Fruit fly (Drosophila melanogaster) whole organism, embryonic: ENCODE measurements around the gene CG31431.

Source experiments
- Asciz ChIP-seq: fragments of 200-800 bp; sonication (Bioruptor generic); optimal IDR thresholded peaks from 2 replicates; lab custom pipeline; 2017; ENCODE audit warnings: missing biosample characterization, mild to moderate bottlenecking, missing genetic modification characterization, missing genetic modification reagents
- CG10274 ChIP-seq: fragments of 200-800 bp; sonication (Bioruptor generic); optimal IDR thresholded peaks from 3 replicates; lab custom pipeline; 2017; ENCODE audit warnings: missing biosample characterization, mild to moderate bottlenecking, missing genetic modification characterization
- CG10321 ChIP-seq: fragments of 200-800 bp; sonication (Bioruptor generic); IDR thresholded peaks from 2 replicates; pipeline ENCODE4 v1.3.6; 2022; ENCODE audit warnings: missing biosample characterization, missing genetic modification characterization
- CG10959 ChIP-seq: fragments of 200-800 bp; sonication (Bioruptor generic); IDR thresholded peaks from 2 replicates; pipeline ENCODE4 v1.3.6; 2022; ENCODE audit warnings: missing biosample characterization, missing genetic modification characterization
- CG14710 ChIP-seq: fragments of 200-800 bp; sonication (Bioruptor generic); optimal IDR thresholded peaks from 3 replicates; lab custom pipeline; 2019; ENCODE audit warnings: missing biosample characterization, mild to moderate bottlenecking, missing genetic modification characterization, moderate library complexity
- CG15601 ChIP-seq: fragments of 200-800 bp; sonication (Bioruptor generic); optimal IDR thresholded peaks from 3 replicates; lab custom pipeline; 2019; ENCODE audit warnings: missing biosample characterization, mild to moderate bottlenecking, missing genetic modification characterization, moderate library complexity
- CG16813 ChIP-seq: fragments of 200-800 bp; sonication (Bioruptor generic); IDR thresholded peaks from 3 replicates; pipeline ENCODE4 v1.3.6; 2022; ENCODE audit warnings: missing biosample characterization, missing genetic modification characterization; ENCODE audit not compliant: partially characterized antibody
- CG2120 ChIP-seq: fragments of 200-800 bp; sonication (Bioruptor generic); optimal IDR thresholded peaks from 3 replicates; lab custom pipeline; 2016; ENCODE audit warnings: missing biosample characterization, missing genetic modification characterization
- CG2199 ChIP-seq: fragments of 200-800 bp; sonication (Bioruptor generic); IDR thresholded peaks from 3 replicates; pipeline ENCODE4 v1.3.6; 2022; ENCODE audit warnings: missing biosample characterization, missing genetic modification characterization
- CG2875 ChIP-seq: fragments of 200-800 bp; sonication (Bioruptor generic); optimal IDR thresholded peaks from 2 replicates; lab custom pipeline; 2017; ENCODE audit warnings: missing biosample characterization, mild to moderate bottlenecking, missing genetic modification characterization, missing genetic modification reagents
- CG3065 ChIP-seq: fragments of 200-800 bp; sonication (Bioruptor generic); optimal IDR thresholded peaks from 2 replicates; lab custom pipeline; 2016; ENCODE audit warnings: missing biosample characterization, missing genetic modification characterization
- CG3838 ChIP-seq: fragments of 200-800 bp; sonication (Bioruptor generic); optimal IDR thresholded peaks from 3 replicates; lab custom pipeline; 2016; ENCODE audit warnings: missing biosample characterization, missing genetic modification characterization
- CG4424 ChIP-seq: fragments of 200-800 bp; sonication (Bioruptor generic); optimal IDR thresholded peaks from 3 replicates; lab custom pipeline; 2016; ENCODE audit warnings: missing biosample characterization, missing genetic modification characterization
- CG5245 ChIP-seq: fragments of 200-800 bp; sonication (Bioruptor generic); optimal IDR thresholded peaks from 3 replicates; lab custom pipeline; 2016; ENCODE audit warnings: missing biosample characterization, missing genetic modification characterization
- CG6254 ChIP-seq: fragments of 200-800 bp; sonication (Bioruptor generic); optimal IDR thresholded peaks from 3 replicates; lab custom pipeline; 2017; ENCODE audit warnings: mild to moderate bottlenecking, missing biosample characterization, missing genetic modification reagents, missing genetic modification characterization
- CG7786 ChIP-seq: fragments of 200-800 bp; sonication (Bioruptor generic); optimal IDR thresholded peaks from 2 replicates; lab custom pipeline; 2016; ENCODE audit warnings: missing biosample characterization, missing genetic modification characterization
- CG8089 ChIP-seq: fragments of 200-800 bp; sonication (Bioruptor generic); optimal IDR thresholded peaks from 3 replicates; lab custom pipeline; 2016; ENCODE audit warnings: missing biosample characterization, missing genetic modification characterization
- CG8765 ChIP-seq: fragments of 200-800 bp; sonication (Bioruptor generic); IDR thresholded peaks from 2 replicates; pipeline ENCODE4 v1.3.6; 2022; ENCODE audit warnings: missing biosample characterization, missing genetic modification characterization
- CG9215 ChIP-seq: fragments of 200-800 bp; sonication (Bioruptor generic); IDR thresholded peaks from 2 replicates; pipeline ENCODE4 v1.3.6; 2022; ENCODE audit warnings: missing biosample characterization, missing genetic modification characterization
- Camta ChIP-seq: fragments of 200-800 bp; sonication (Bioruptor generic); optimal IDR thresholded peaks from 2 replicates; lab custom pipeline; 2016; ENCODE audit warnings: missing biosample characterization, missing genetic modification characterization
- Dll ChIP-seq: fragments of 200-800 bp; sonication (Bioruptor generic); IDR thresholded peaks from 4 replicates; pipeline ENCODE4 v1.3.6; 2022; ENCODE audit warnings: missing biosample characterization, missing genetic modification characterization; ENCODE audit not compliant: partially characterized antibody
- Elba2 ChIP-seq: fragments of 200-800 bp; sonication (Bioruptor generic); optimal IDR thresholded peaks from 3 replicates; lab custom pipeline; 2016; ENCODE audit warnings: missing biosample characterization, missing genetic modification characterization
- HLH54F ChIP-seq: fragments of 200-800 bp; sonication (Bioruptor generic); optimal IDR thresholded peaks from 3 replicates; lab custom pipeline; 2016; ENCODE audit warnings: missing biosample characterization, missing genetic modification characterization
- Hey ChIP-seq: fragments of 200-800 bp; sonication (Bioruptor generic); optimal IDR thresholded peaks from 3 replicates; lab custom pipeline; 2018; ENCODE audit warnings: missing biosample characterization, mild to moderate bottlenecking, missing genetic modification characterization
- Mes4 ChIP-seq: fragments of 200-800 bp; sonication (Bioruptor generic); optimal IDR thresholded peaks from 2 replicates; lab custom pipeline; 2016; ENCODE audit warnings: missing biosample characterization, missing genetic modification characterization
- Nf-YC ChIP-seq: fragments of 200-800 bp; optimal IDR thresholded peaks from 3 replicates; lab custom pipeline; 2019; ENCODE audit warnings: missing biosample characterization, mild to moderate bottlenecking, missing genetic modification characterization, moderate library complexity
- Scr ChIP-seq: fragments of 200-800 bp; sonication (Bioruptor generic); IDR thresholded peaks from 2 replicates; pipeline ENCODE4 v1.3.6; 2022; ENCODE audit warnings: missing biosample characterization, missing genetic modification characterization; ENCODE audit not compliant: partially characterized antibody
- TFAM ChIP-seq: fragments of 200-800 bp; sonication (Bioruptor generic); optimal IDR thresholded peaks from 2 replicates; lab custom pipeline; 2017; ENCODE audit warnings: missing biosample characterization, missing genetic modification characterization, inconsistent platforms
- al ChIP-seq: fragments of 200-800 bp; sonication (Bioruptor generic); IDR thresholded peaks from 2 replicates; pipeline ENCODE4 v1.3.6; 2022; ENCODE audit warnings: missing biosample characterization, missing genetic modification characterization
- bowl ChIP-seq: fragments of 200-800 bp; sonication (Bioruptor generic); IDR thresholded peaks from 2 replicates; pipeline ENCODE4 v1.3.6; 2022; ENCODE audit warnings: missing biosample characterization, missing genetic modification characterization
- dm ChIP-seq: fragments of 200-800 bp; sonication (Bioruptor generic); optimal IDR thresholded peaks from 3 replicates; lab custom pipeline; 2016; ENCODE audit warnings: missing biosample characterization, missing genetic modification characterization
- fd64A ChIP-seq: fragments of 200-800 bp; sonication (Bioruptor generic); optimal IDR thresholded peaks from 3 replicates; lab custom pipeline; 2018; ENCODE audit warnings: missing biosample characterization, mild to moderate bottlenecking, missing genetic modification characterization
- her ChIP-seq: fragments of 200-800 bp; sonication (Bioruptor generic); optimal IDR thresholded peaks from 2 replicates; lab custom pipeline; 2016; ENCODE audit warnings: missing biosample characterization, missing genetic modification characterization
- kay ChIP-seq: fragments of 200-800 bp; sonication (Bioruptor generic); optimal IDR thresholded peaks from 2 replicates; lab custom pipeline; 2016; ENCODE audit warnings: missing biosample characterization, missing genetic modification characterization
- kni ChIP-seq: fragments of 200-800 bp; sonication (Bioruptor generic); optimal IDR thresholded peaks from 3 replicates; lab custom pipeline; 2017; ENCODE audit warnings: mild to moderate bottlenecking, missing biosample characterization, missing genetic modification reagents, missing genetic modification characterization
- lmd ChIP-seq: fragments of 200-800 bp; sonication (Bioruptor generic); IDR thresholded peaks from 2 replicates; pipeline ENCODE4 v1.3.6; 2022; ENCODE audit warnings: missing biosample characterization, missing genetic modification characterization
- pan ChIP-seq, 4 experiments: fragments of >200 bp in 3 of 4; fragments of 200-800 bp in 1 of 4; sonication (Bioruptor generic) in 1 of 4; optimal IDR thresholded peaks in 3 of 4; IDR thresholded peaks in 1 of 4; 2 replicates each; pipeline versions ENCODE4 v1.3.6 to Lab custom; 2017 to 2022; ENCODE audit warnings: missing biosample characterization in 2 of 4, missing genetic modification characterization in 2 of 4, mixed read lengths in 1 of 4
- pfk ChIP-seq: fragments of 200-800 bp; sonication (Bioruptor generic); optimal IDR thresholded peaks from 2 replicates; lab custom pipeline; 2018; ENCODE audit warnings: missing biosample characterization, mild to moderate bottlenecking, missing genetic modification characterization, moderate library complexity
- prd ChIP-seq, 3 experiments: fragments of >200 bp in 2 of 3; fragments of 200-800 bp in 1 of 3; sonication (Bioruptor generic) in 1 of 3; optimal IDR thresholded peaks in 2 of 3; IDR thresholded peaks in 1 of 3; 2 replicates in 2 of 3; 3 replicates in 1 of 3; pipeline versions ENCODE4 v1.3.6 to Lab custom; 2017 to 2022; ENCODE audit warnings: missing biosample characterization in 1 of 3, missing genetic modification characterization in 1 of 3
- schlank ChIP-seq: fragments of 200-800 bp; sonication (Bioruptor generic); optimal IDR thresholded peaks from 2 replicates; lab custom pipeline; 2018; ENCODE audit warnings: missing biosample characterization, mild to moderate bottlenecking, missing genetic modification characterization
- seq ChIP-seq: fragments of 200-800 bp; sonication (Bioruptor generic); IDR thresholded peaks from 2 replicates; pipeline ENCODE4 v1.3.6; 2022; ENCODE audit warnings: missing biosample characterization, missing genetic modification characterization
- shn ChIP-seq: fragments of 200-800 bp; sonication (Bioruptor generic); optimal IDR thresholded peaks from 3 replicates; lab custom pipeline; 2016; ENCODE audit warnings: missing biosample characterization, missing genetic modification characterization
- stc ChIP-seq: fragments of 200-800 bp; sonication (Bioruptor generic); IDR thresholded peaks from 2 replicates; pipeline ENCODE4 v1.3.6; 2022; ENCODE audit warnings: missing biosample characterization, missing genetic modification characterization
- stwl ChIP-seq: fragments of 200-800 bp; sonication (Bioruptor generic); optimal IDR thresholded peaks from 3 replicates; lab custom pipeline; 2018; ENCODE audit warnings: missing biosample characterization, mild to moderate bottlenecking, missing genetic modification characterization, moderate library complexity
- trh ChIP-seq: fragments of 200-800 bp; sonication (Bioruptor generic); optimal IDR thresholded peaks from 2 replicates; lab custom pipeline; 2016; ENCODE audit warnings: missing biosample characterization, missing genetic modification characterization
- ttk ChIP-seq: fragments of 200-800 bp; sonication (Bioruptor generic); IDR thresholded peaks from 2 replicates; pipeline ENCODE4 v2.1.2; 2022; ENCODE audit warnings: missing biosample characterization, missing genetic modification characterization
- tup ChIP-seq: fragments of 200-800 bp; sonication (Bioruptor generic); optimal IDR thresholded peaks from 2 replicates; lab custom pipeline; 2016; ENCODE audit warnings: missing biosample characterization, mild to moderate bottlenecking, missing genetic modification characterization, moderate library complexity
- tx ChIP-seq: fragments of 200-800 bp; sonication (Bioruptor generic); optimal IDR thresholded peaks from 2 replicates; lab custom pipeline; 2016; ENCODE audit warnings: missing biosample characterization, missing genetic modification characterization
- unc-4 ChIP-seq: fragments of 200-800 bp; sonication (Bioruptor generic); IDR thresholded peaks from 2 replicates; pipeline ENCODE4 v1.3.6; 2022; ENCODE audit warnings: missing biosample characterization, missing genetic modification characterization; ENCODE audit not compliant: partially characterized antibody
- unpg ChIP-seq: fragments of 200-800 bp; sonication (Bioruptor generic); optimal IDR thresholded peaks from 3 replicates; lab custom pipeline; 2018; ENCODE audit warnings: missing biosample characterization, mild to moderate bottlenecking, missing genetic modification characterization, moderate library complexity

CG31431 gene

DNA sequence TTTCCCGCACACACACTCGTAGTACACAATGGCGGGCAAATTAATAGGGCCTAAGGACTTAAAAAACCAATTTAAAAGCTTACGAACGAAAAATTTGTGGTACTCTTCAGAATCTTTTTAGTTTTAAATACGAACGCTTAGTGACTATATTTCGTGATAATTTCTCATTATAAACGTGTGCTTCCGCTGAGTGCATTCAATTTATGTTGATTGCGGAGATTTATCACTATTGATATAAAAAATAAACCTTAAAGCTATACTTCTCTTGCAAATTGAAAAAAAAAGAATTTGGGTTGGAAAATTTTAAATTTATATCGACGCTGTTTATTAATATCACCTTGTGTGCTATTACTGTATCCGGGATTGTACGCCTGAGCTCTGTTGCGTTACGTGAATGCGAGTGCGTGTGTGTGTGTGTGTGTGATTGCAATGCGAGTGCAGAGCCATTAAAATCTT lies 21.5 kb upstream of the CG31431 start (continued):
- TF ChIP-seq CG3065: peak; percentile 30
- TF ChIP-seq HLH54F (GFP tag; lab: Kevin White, UChicago): peak; percentile 32
- no peak for TF ChIP-seq Dll (GFP tag; lab: Robert Waterston, UW)
- peak; percentile 78 for TF ChIP-seq Asciz
- peak; percentile 32 for TF ChIP-seq tx
- no peak for TF ChIP-seq CG2199 (GFP tag; lab: Robert Waterston, UW)
- TF ChIP-seq CG9215 (GFP tag; lab: Robert Waterston, UW): no peak
- no peak for TF ChIP-seq dm (GFP tag; lab: Kevin White, UChicago)
- peak; percentile 72 for TF ChIP-seq unpg (GFP tag; lab: Kevin White, UChicago)
- TF ChIP-seq Nf-YC (tag; lab: Kevin White, UChicago): peak; percentile 43
- TF ChIP-seq pan (optimal IDR thresholded peaks at IDR 0.05; lab: Kevin White, UChicago): no peak
- TF ChIP-seq pan (GFP tag; optimal IDR thresholded peaks at IDR 0.05 in 1 of 2, IDR thresholded peaks at IDR 0.05 in 1 of 2): peak in 1 of 2 experiments; percentile 35
- peak; percentile 28 for TF ChIP-seq her (GFP tag; lab: Kevin White, UChicago)
- no peak for TF ChIP-seq CG3838 (GFP tag; lab: Kevin White, UChicago)
- TF ChIP-seq stwl (tag; lab: Kevin White, UChicago): peak; percentile 7
- peak; percentile 57 for TF ChIP-seq Camta (GFP tag; lab: Kevin White, UChicago)
- peak; percentile 56 for TF ChIP-seq CG15601 (tag; lab: Kevin White, UChicago)
- TF ChIP-seq fd64A (GFP tag; lab: Kevin White, UChicago): no peak
- no peak for TF ChIP-seq prd (optimal IDR thresholded peaks at IDR 0.05; lab: Kevin White, UChicago)
- no peak; the same call in 1 of the 3 replicates for TF ChIP-seq prd (GFP tag; IDR thresholded peaks at IDR 0.05; lab: Robert Waterston, UW)
- no peak for TF ChIP-seq Hey (tag; lab: Kevin White, UChicago)
- TF ChIP-seq lmd: peak; percentile 50
- TF ChIP-seq CG7786 (GFP tag; lab: Kevin White, UChicago): peak; percentile 42
- TF ChIP-seq kay: no peak
- peak; percentile 21 for TF ChIP-seq Mes4
- TF ChIP-seq TFAM (GFP tag; lab: Kevin White, UChicago): peak; percentile 49
- peak; percentile 59 for TF ChIP-seq CG2875
- TF ChIP-seq shn (GFP tag; lab: Kevin White, UChicago): no peak
- TF ChIP-seq CG2120: peak; percentile 44
- no peak for TF ChIP-seq CG16813 (GFP tag; lab: Robert Waterston, UW)
- peak; percentile 26 for TF ChIP-seq CG8089 (GFP tag; lab: Kevin White, UChicago)
- TF ChIP-seq CG4424 (GFP tag; lab: Kevin White, UChicago): peak; percentile 76
- peak; percentile 46 for TF ChIP-seq CG5245 (GFP tag; lab: Kevin White, UChicago)
- TF ChIP-seq CG8765 (GFP tag; lab: Robert Waterston, UW): no peak
- no peak for TF ChIP-seq al (GFP tag; lab: Robert Waterston, UW)
- TF ChIP-seq tup (GFP tag; lab: Kevin White, UChicago): no peak
- TF ChIP-seq CG14710 (tag; lab: Kevin White, UChicago): peak; percentile 85
- TF ChIP-seq schlank (tag; lab: Kevin White, UChicago): no peak
- no peak for TF ChIP-seq pfk (GFP tag; lab: Kevin White, UChicago)
- 0 out of 2 replicates have a peak, but pooled peaks have one; percentile 38 for TF ChIP-seq seq
- TF ChIP-seq CG10959: peak; percentile 58
- TF ChIP-seq kni (GFP tag; lab: Kevin White, UChicago): peak; percentile 3
- TF ChIP-seq bowl (GFP tag; lab: Robert Waterston, UW): no peak
- TF ChIP-seq Scr: no peak
- TF ChIP-seq unc-4 (GFP tag; lab: Robert Waterston, UW): no peak
- no peak for TF ChIP-seq CG10321 (GFP tag; lab: Robert Waterston, UW)
- no peak for TF ChIP-seq trh
- peak; percentile 50 for TF ChIP-seq CG10274
- TF ChIP-seq ttk (GFP tag; lab: Robert Waterston, UW): 0 out of 2 replicates have a peak, but pooled peaks have one; percentile 56
- TF ChIP-seq Elba2: peak; percentile 45
- no peak for TF ChIP-seq stc (GFP tag; lab: Robert Waterston, UW)
- TF ChIP-seq CG6254 (GFP tag; lab: Kevin White, UChicago): peak; percentile 65
